Fruit fly (Drosophila melanogaster): Measurements from ENCODE around the gene Dtwd2.

DNA sequence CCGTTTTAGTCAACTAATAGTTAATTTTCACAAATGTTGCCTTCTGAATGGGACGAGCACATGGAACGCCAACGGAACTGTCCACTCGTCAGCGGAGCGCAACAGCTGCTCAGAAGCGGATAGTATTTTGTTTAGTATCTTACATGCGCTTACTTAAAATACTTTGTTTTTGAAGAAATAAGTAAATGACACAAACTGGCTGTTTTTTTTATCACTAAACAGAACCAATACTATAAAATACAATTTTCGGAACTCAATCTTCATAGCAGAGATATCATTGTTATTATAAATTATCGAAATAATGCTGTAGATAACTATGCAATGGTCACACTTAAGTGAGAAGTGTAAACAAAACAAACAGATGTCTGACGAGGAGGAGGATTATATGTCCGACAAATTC is 2.7 kb upstream of the Dtwd2 start, which contains the start of the genes Noc3 and CG10053:
- no peak for TF ChIP-seq CG17359 (tag; optimal IDR thresholded peaks at IDR 0.05)
- TF ChIP-seq bbx (GFP tag; IDR thresholded peaks at IDR 0.05; ENCODE audit: partially characterized antibody) = no peak
- TF ChIP-seq grau (tag; optimal IDR thresholded peaks at IDR 0.05) = no peak
- TF ChIP-seq CHES-1-like (GFP tag; optimal IDR thresholded peaks at IDR 0.05) = no peak
- no peak for TF ChIP-seq CG4328 (GFP tag; optimal IDR thresholded peaks at IDR 0.05)

All from whole organism, embryonic.